Worm (Caenorhabditis elegans): ENCODE results near the gene W05B2.2.

ce11 chrIII:10942905-10943304, 24.0 kb downstream of the W05B2.2 start:
- no peak for TF ChIP-seq him-1 (tag; optimal IDR thresholded peaks at IDR 0.05)
- no peak for TF ChIP-seq W03F9.2 (tag; optimal IDR thresholded peaks at IDR 0.05)
